Worm (Caenorhabditis elegans): ENCODE data around the gene lin-52.

The lin-52 gene

DNA sequence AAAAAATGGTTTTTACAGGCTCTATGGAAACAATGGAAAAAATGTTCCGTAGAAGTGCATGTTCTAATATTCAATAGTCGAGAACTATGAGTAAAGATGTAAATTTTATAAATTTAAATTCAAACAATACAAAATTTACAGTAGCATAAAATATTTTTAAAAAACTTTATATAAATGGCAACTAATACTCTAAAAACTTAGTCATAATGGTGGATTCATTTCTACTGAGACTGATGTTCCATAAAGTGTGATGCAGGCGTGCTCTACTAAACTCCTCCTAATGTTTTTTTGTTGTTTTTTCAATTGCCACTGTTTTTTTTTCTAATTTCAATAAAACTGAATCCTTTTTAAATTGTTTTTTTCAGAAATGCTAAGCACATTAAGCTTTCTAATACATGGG lies 16.4 kb downstream of the lin-52 start, which contains the start of gene gtap-2:
gtap-2 (plus strand) TSS at position 366 of the 400 bp plus-strand sequence.
- peak; percentile 14 for TF ChIP-seq C04F5.9 (tag; optimal IDR thresholded peaks at IDR 0.05)
- TF ChIP-seq lir-3 (tag; optimal IDR thresholded peaks at IDR 0.05; ENCODE audit: poor library complexity), result peak; percentile 25
- no peak for TF ChIP-seq fkh-4 (tag; optimal IDR thresholded peaks at IDR 0.05; ENCODE audit: borderline replicate concordance)
- TF ChIP-seq C34B4.2 (tag; optimal IDR thresholded peaks at IDR 0.05), result no peak
- TF ChIP-seq egl-13 (tag; optimal IDR thresholded peaks at IDR 0.05), result peak; percentile 32
- peak; percentile 33 for TF ChIP-seq skn-1 (tag; optimal IDR thresholded peaks at IDR 0.05)
- TF ChIP-seq nhr-20 (tag; optimal IDR thresholded peaks at IDR 0.05), result peak; percentile 12
- peak; percentile 47 for TF ChIP-seq fkh-8 (tag; optimal IDR thresholded peaks at IDR 0.05)
- peak in 1 of 3 experiments; percentile 37 for TF ChIP-seq dpl-1 (GFP tag; optimal IDR thresholded peaks at IDR 0.05)
- TF ChIP-seq ces-1 (GFP tag; optimal IDR thresholded peaks at IDR 0.05), result no peak
- no peak for TF ChIP-seq hpl-2 (GFP tag; optimal IDR thresholded peaks at IDR 0.05)
- peak; percentile 38; the same call in 1 of the 2 replicates for TF ChIP-seq unc-98 (GFP tag; IDR thresholded peaks at IDR 0.05)
- TF ChIP-seq sox-4 (tag; optimal IDR thresholded peaks at IDR 0.05), result peak; percentile 1
- TF ChIP-seq lin-35 (GFP tag; optimal IDR thresholded peaks at IDR 0.05), result peak; percentile 8 to 29
- TF ChIP-seq efl-1 (optimal IDR thresholded peaks at IDR 0.05), result peak; percentile 17 to 27
- no peak for TF ChIP-seq efl-1 (GFP tag; optimal IDR thresholded peaks at IDR 0.05 in 1 of 2)
- peak; percentile 55 for TF ChIP-seq ceh-90 (tag; optimal IDR thresholded peaks at IDR 0.05)
- TF ChIP-seq lin-14 (GFP tag; optimal IDR thresholded peaks at IDR 0.05), result peak; percentile 21
- peak; percentile 61 for TF ChIP-seq pax-3 (tag; optimal IDR thresholded peaks at IDR 0.05)
- TF ChIP-seq dsc-1 (tag; optimal IDR thresholded peaks at IDR 0.05), result peak; percentile 14
- peak; percentile 44 to 83 for TF ChIP-seq lsy-2 (tag; optimal IDR thresholded peaks at IDR 0.05)
- TF ChIP-seq snu-23 (GFP tag; optimal IDR thresholded peaks at IDR 0.05), result peak; percentile 9
- TF ChIP-seq nhr-47 (tag; optimal IDR thresholded peaks at IDR 0.05), result peak; percentile 54
- TF ChIP-seq nhr-90 (tag; optimal IDR thresholded peaks at IDR 0.05; ENCODE audit: poor library complexity), result peak; percentile 10
- no peak for TF ChIP-seq xbp-1 (tag; optimal IDR thresholded peaks at IDR 0.05)
- TF ChIP-seq snpc-4 (tag; optimal IDR thresholded peaks at IDR 0.05), result peak; percentile 34
- TF ChIP-seq nhr-71 (tag; optimal IDR thresholded peaks at IDR 0.05), result peak; percentile 20
- no peak for TF ChIP-seq nhr-11 (tag; optimal IDR thresholded peaks at IDR 0.05)
- TF ChIP-seq lin-39 (tag; optimal IDR thresholded peaks at IDR 0.05), result no peak
- no peak for TF ChIP-seq grh-1 (GFP tag; IDR thresholded peaks at IDR 0.05)
- TF ChIP-seq C16A3.4 (tag; optimal IDR thresholded peaks at IDR 0.05), result peak; percentile 45
- TF ChIP-seq isw-1 (GFP tag; IDR thresholded peaks at IDR 0.05), result peak; percentile 18; the same call in 1 of the 2 replicates

DNA sequence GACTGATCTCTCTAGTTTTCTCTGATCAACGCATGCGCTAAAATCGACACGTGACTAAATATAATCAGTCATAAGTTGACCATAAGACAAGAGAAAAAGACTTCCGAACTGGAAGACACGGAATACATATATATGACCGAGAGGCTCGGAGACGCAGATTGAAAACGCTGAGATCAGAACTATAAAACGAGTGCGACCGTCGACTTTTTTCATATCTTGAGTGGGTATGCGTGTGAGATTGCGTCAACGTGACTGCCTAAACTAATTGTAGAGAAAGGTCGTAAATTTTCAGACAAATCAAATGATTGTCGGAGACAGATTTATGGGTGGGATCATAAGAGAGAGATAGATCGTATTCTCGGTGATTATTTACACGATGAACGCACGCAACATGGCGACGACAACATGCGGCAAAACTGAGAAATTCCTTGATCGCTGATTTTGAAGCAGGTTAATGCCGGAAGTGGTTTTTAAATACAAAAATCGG lies 16.9 kb downstream of the lin-52 start:
- TF ChIP-seq mdl-1 (tag; optimal IDR thresholded peaks at IDR 0.05), result peak in 1 of 2 experiments; percentile 66
- TF ChIP-seq ceh-90 (tag; optimal IDR thresholded peaks at IDR 0.05), result no peak
- no peak for TF ChIP-seq ceh-82 (tag; optimal IDR thresholded peaks at IDR 0.05)
- no peak for TF ChIP-seq xbp-1 (tag; optimal IDR thresholded peaks at IDR 0.05)
- TF ChIP-seq hlh-4 (tag; optimal IDR thresholded peaks at IDR 0.05), result no peak
- no peak for TF ChIP-seq aly-2 (tag; optimal IDR thresholded peaks at IDR 0.05)
- TF ChIP-seq lin-15B (tag; optimal IDR thresholded peaks at IDR 0.05), result no peak
- TF ChIP-seq nhr-237 (tag; optimal IDR thresholded peaks at IDR 0.05), result no peak
- peak in 1 of 2 experiments; percentile 74 for TF ChIP-seq lin-35 (GFP tag; optimal IDR thresholded peaks at IDR 0.05)
- TF ChIP-seq egl-27 (tag; optimal IDR thresholded peaks at IDR 0.05), result no peak
- TF ChIP-seq efl-1 (optimal IDR thresholded peaks at IDR 0.05), result no peak
- TF ChIP-seq efl-1 (GFP tag; optimal IDR thresholded peaks at IDR 0.05 in 1 of 2), result peak in 1 of 2 experiments; percentile 91
- no peak for TF ChIP-seq egl-13 (tag; optimal IDR thresholded peaks at IDR 0.05)
- TF ChIP-seq hlh-17 (GFP tag; optimal IDR thresholded peaks at IDR 0.05; ENCODE audit: borderline replicate concordance), result no peak
- TF ChIP-seq unc-62 (GFP tag; optimal IDR thresholded peaks at IDR 0.05), result no peak
- peak; percentile 43 for TF ChIP-seq nhr-90 (tag; optimal IDR thresholded peaks at IDR 0.05; ENCODE audit: poor library complexity)
- no peak for TF ChIP-seq sup-37 (GFP tag; optimal IDR thresholded peaks at IDR 0.05)
- TF ChIP-seq nhr-47 (tag; optimal IDR thresholded peaks at IDR 0.05), result peak; percentile 34
- no peak for TF ChIP-seq hpl-2 (GFP tag; optimal IDR thresholded peaks at IDR 0.05)
- TF ChIP-seq nhr-19 (GFP tag; conservative IDR thresholded peaks at IDR 0.05), result peak; percentile 42
- peak in 2 of 6 experiments; percentile 36 to 75 for TF ChIP-seq elt-3 (tag; optimal IDR thresholded peaks at IDR 0.05)
- TF ChIP-seq zip-4 (GFP tag; optimal IDR thresholded peaks at IDR 0.05), result no peak
- no peak for TF ChIP-seq irx-1 (tag; optimal IDR thresholded peaks at IDR 0.05)
- no peak for TF ChIP-seq unc-30 (tag; optimal IDR thresholded peaks at IDR 0.05)
- TF ChIP-seq aha-1 (tag; optimal IDR thresholded peaks at IDR 0.05), result no peak
- TF ChIP-seq lir-3 (tag; optimal IDR thresholded peaks at IDR 0.05; ENCODE audit: poor library complexity), result peak; percentile 28
- TF ChIP-seq nhr-28 (tag; optimal IDR thresholded peaks at IDR 0.05), result no peak
- peak; percentile 64 for TF ChIP-seq ztf-4 (tag; optimal IDR thresholded peaks at IDR 0.05)
